Fruit fly (Drosophila melanogaster): ENCODE results near the gene Lsd-1.

Gene Lsd-1

DNA sequence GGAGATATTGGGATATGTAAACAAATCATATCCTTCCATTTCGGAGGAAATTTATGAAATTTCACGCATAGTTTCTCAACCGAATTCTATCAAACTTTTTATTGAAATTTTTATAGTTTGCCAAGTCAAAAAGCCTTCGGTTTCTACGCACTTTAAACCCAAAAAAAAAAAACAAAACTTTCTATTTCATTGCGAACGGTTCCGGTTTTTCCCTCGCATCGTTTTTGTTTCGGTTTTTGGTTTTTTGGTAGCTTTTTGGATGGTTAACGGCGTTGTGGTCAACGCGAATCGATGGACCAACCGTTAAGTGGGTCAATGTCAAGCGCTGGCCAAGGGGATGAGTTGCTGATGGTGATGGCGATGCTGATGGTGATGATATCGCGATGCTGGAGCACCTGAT lies 22.7 kb upstream of the Lsd-1 start:
- no peak for TF ChIP-seq Dll (optimal IDR thresholded peaks at IDR 0.05)
- TF ChIP-seq CG8478 (optimal IDR thresholded peaks at IDR 0.05): no peak
- TF ChIP-seq pan (optimal IDR thresholded peaks at IDR 0.05): no peak
- TF ChIP-seq psq (optimal IDR thresholded peaks at IDR 0.05): no peak
- no peak for TF ChIP-seq EcR (GFP tag; optimal IDR thresholded peaks at IDR 0.05)
- TF ChIP-seq usp (GFP tag; optimal IDR thresholded peaks at IDR 0.05): no peak

DNA sequence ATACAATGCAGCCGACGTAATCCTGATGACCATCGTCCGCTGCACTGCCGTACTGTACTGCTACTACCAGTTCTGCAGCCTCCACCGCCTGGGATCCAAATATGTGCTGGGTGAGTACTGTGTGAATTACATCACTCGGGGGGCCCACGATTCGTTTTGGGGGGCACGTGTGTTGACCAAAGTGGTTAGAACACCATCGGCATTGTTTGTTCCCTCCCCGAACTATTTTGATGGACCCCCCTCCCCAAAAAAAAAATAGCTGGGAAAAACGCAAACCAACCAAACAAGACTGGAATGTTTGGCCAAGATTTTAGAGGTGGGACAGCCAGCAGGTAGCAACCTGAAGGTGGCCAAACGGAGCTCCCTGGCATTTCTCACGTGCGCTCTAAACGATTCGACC lies 16.2 kb upstream of the Lsd-1 start:
- TF ChIP-seq Dll (optimal IDR thresholded peaks at IDR 0.05) (no peak), CG8478 (optimal IDR thresholded peaks at IDR 0.05) (no peak), psq (optimal IDR thresholded peaks at IDR 0.05) (no peak), pan (optimal IDR thresholded peaks at IDR 0.05) (no peak), usp (GFP tag; optimal IDR thresholded peaks at IDR 0.05) (no peak), EcR (GFP tag; optimal IDR thresholded peaks at IDR 0.05) (no peak)

DNA sequence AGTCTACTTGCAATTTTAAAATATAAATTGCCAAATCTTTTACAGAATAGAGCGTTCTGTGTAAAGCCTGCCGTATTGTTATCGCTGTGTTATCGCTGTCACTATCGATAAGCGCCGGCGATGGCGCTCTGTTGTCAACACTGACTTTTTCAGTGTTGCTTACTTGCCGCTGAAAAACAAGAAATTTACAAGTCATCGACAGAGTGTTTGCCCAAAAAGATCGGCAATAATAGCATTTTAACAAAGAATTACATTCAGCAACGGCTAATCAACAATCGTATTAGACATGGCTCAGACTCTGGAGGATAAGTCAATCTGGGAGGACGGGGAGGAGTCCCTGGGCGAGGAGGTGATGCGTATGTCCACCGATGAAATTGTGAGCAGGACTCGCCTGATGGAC lies 10.9 kb upstream of the Lsd-1 start, which contains the start of the genes RanBP3 and Rpt5:
TSS of gene RanBP3 (minus strand) at position 107 of the 400 bp plus-strand sequence.
TSS of gene Rpt5 (plus strand) at position 149 of the 400 bp plus-strand sequence.
- no peak for TF ChIP-seq usp (GFP tag; optimal IDR thresholded peaks at IDR 0.05)
- no peak for TF ChIP-seq Dll (optimal IDR thresholded peaks at IDR 0.05)
- no peak for TF ChIP-seq psq (optimal IDR thresholded peaks at IDR 0.05)
- TF ChIP-seq pan (optimal IDR thresholded peaks at IDR 0.05): no peak
- no peak for TF ChIP-seq EcR (GFP tag; optimal IDR thresholded peaks at IDR 0.05)
- TF ChIP-seq CG8478 (optimal IDR thresholded peaks at IDR 0.05): no peak

DNA sequence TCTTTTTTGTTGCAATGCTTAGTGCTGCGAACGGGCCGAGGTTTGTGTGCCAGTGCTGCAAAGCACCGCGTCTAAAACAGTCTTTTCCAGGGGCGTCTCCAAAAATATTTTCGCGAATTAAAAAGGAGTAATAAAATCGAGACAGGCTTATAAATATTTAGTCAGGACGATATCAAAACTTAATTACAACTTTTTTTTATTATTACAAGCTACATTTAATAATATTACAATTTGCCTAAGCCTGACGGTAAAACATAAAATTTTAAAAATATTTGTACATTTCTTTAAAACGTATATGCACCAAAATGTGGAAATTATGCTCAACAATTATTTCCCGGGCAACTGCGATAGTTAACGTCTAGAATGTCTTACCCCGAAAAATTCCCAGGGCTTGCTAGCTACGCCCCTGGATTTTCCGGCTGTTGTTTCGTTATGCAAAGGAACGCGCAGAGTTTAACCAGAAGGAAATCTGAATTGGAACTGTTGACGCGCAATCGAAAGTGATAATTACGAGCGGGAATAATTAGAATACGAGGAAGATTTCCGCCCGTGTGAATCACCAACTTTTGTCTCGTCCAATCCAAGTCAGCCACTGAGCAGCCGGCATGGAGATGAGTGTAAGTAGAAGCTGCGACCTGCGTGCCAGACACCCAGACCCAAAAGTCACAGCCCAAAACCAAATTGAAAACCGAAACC lies 5.6 kb upstream of the Lsd-1 start, which contains the start of the genes PTPMT1 and Hrd3:
TSS of gene PTPMT1 (plus strand) at position 428 of the 696 bp plus-strand sequence.
TSS of gene Hrd3 (minus strand) at position 646 of the 696 bp plus-strand sequence.
- TF ChIP-seq usp (GFP tag; optimal IDR thresholded peaks at IDR 0.05) (no peak), pan (optimal IDR thresholded peaks at IDR 0.05) (no peak), Dll (optimal IDR thresholded peaks at IDR 0.05) (no peak), EcR (GFP tag; optimal IDR thresholded peaks at IDR 0.05) (no peak), psq (optimal IDR thresholded peaks at IDR 0.05) (no peak), CG8478 (optimal IDR thresholded peaks at IDR 0.05) (no peak)

DNA sequence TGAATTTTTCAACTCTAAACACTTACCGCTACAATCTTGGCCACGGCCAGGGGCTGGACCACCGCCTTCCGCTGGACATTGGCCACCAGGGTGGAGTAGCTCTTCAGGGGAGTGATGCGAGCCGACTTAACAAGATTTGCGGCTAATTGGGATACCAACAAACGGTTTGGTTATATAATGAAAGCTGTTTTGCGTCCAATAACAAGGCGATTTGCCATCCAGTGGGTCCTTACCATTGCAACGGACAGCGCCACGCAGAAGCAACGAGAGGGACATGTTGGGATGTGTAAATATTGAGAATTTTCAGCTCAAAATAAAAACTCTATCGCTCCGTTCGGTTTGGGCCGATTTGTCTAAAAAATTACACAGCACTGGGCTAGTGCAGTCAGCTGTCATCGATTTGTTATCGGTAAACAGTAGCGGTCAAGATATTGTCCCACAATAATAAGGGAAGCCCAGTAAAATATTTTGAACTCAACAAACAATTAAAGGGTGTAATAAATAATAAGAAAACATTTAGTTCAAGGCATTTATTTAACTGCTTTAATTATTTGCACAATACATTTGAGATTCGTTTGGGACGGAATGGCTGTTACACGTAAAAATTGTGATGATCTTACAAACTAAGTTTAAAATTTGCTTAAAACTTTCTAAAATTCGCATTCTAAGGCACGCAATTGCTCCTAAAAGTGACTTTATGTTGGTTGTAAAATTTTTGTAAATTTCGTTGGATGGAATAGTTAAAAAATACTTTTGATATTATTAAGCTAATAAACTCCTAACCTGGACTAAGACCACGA lies 3.2 kb upstream of the Lsd-1 start, which contains the start of gene SdhD:
TSS of gene SdhD (minus strand) at position 382 of the 800 bp plus-strand sequence.
- no peak for TF ChIP-seq usp (GFP tag; optimal IDR thresholded peaks at IDR 0.05)
- no peak for TF ChIP-seq Dll (optimal IDR thresholded peaks at IDR 0.05)
- TF ChIP-seq psq (optimal IDR thresholded peaks at IDR 0.05): no peak
- no peak for TF ChIP-seq pan (optimal IDR thresholded peaks at IDR 0.05)
- no peak for TF ChIP-seq CG8478 (optimal IDR thresholded peaks at IDR 0.05)
- no peak for TF ChIP-seq EcR (GFP tag; optimal IDR thresholded peaks at IDR 0.05)

DNA sequence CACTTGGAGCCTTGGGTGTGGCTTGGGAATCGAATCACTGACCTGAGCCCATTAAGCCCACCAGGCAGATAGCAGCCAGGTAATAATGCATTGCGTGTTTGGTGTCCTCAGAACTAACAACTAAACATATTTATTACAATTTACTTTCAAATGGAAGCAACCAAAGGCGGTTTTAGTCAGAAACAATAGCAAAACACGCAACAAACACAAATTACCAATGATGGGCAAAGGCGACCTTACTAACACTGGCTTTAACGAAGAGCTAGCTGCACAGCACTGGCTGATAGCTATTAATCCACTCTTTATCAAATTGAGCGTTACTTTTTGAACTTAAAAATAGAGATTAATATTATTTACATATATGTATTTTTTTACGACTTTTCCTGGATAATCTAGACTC lies 642 bp upstream of the Lsd-1 start, which contains the start of gene udt:
TSS of gene udt (minus strand) at position 249 of the 400 bp plus-strand sequence.
- TF ChIP-seq Dll (optimal IDR thresholded peaks at IDR 0.05) (no peak), pan (optimal IDR thresholded peaks at IDR 0.05) (no peak), usp (GFP tag; optimal IDR thresholded peaks at IDR 0.05) (no peak), CG8478 (optimal IDR thresholded peaks at IDR 0.05) (no peak), psq (optimal IDR thresholded peaks at IDR 0.05) (no peak), EcR (GFP tag; optimal IDR thresholded peaks at IDR 0.05) (no peak)

DNA sequence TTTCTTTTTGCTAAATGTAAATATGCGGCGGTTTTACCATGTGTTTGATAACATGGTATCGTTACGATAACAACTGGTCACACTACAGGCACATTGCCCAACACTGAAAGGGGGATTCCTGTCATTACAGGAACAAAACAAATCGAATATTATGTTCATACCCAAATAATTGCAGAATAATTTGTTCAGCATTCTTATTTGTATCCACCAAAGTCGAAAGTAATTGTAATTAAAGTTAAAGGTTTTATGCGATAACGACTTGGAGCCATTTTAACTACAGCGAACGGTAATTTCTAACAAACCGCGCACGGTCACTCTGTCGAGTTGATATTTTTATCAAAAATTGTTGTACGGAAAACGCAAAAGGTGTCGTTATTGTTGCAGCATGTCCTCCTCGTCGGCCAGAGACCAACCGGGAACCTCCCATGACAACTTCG lies 3.8 kb downstream of the Lsd-1 start, which contains the start of the genes CG10214 and CG10375:
TSS of gene CG10214 (minus strand) at position 72 of the 437 bp plus-strand sequence.
TSS of gene CG10375 (plus strand) at position 296 of the 437 bp plus-strand sequence.
- TF ChIP-seq CG8478 (optimal IDR thresholded peaks at IDR 0.05): no peak

DNA sequence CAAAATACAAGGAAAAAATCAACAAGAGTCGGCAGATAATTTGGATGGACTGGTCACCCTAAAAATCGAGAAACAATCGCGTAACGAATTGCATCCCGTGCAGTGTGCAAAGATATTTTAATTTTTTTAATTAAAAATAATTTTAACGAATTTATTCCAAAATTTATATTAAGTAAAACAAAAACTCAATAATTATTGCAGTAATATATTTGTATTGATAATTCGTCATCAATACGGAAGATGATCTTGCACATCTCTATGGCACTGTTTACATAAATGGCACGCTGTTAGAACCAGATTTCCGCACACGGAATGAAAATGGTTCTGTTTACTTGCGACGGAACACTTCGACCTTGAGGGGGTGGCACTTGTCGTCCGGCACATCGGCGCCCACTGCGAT lies 9.2 kb downstream of the Lsd-1 start, which contains the start of gene tst:
TSS of gene tst (minus strand) at position 52 of the 400 bp plus-strand sequence.
- TF ChIP-seq pan (optimal IDR thresholded peaks at IDR 0.05) (no peak), usp (GFP tag; optimal IDR thresholded peaks at IDR 0.05) (no peak), CG8478 (optimal IDR thresholded peaks at IDR 0.05) (no peak), psq (optimal IDR thresholded peaks at IDR 0.05) (no peak), Dll (optimal IDR thresholded peaks at IDR 0.05) (no peak), EcR (GFP tag; optimal IDR thresholded peaks at IDR 0.05) (no peak)

DNA sequence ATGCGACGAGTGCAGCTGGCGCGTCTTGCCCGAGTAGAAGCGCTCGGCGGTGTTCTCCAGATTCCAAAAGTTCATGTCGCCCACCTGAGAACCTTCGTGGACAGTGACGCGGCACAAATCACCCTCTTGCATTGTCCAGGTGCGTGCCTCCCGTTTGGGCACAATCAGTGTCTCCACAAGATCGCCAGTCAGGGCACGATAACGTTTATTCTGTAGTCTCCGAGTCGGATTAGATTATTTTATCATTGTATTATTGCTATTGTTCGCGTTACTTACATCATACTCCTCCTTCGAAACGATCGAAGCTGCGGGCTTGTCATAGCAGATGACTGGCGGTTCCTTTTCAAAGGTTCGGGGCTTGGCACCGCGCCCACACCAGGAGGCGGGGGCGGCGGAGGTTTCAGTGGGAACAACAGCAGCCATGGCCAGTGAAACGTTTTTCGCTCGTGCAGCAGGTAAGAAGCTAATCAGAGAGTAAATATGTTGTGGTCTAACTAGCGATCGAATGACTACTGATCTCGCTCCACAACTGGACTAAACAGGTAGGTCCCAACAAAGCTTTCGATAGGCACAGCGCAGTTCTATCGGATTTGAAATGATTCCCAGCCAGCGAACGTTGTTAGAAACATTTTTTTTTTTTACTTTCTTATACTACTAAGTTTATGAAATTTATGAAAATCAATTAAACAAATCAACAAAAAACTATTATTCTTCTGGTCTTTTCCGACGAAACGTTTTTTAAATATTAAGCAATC lies 10.1 kb downstream of the Lsd-1 start, which contains the start of gene CG10208:
TSS of gene CG10208 (minus strand) at position 518 of the 755 bp plus-strand sequence.
- TF ChIP-seq usp (GFP tag; optimal IDR thresholded peaks at IDR 0.05) (no peak), CG8478 (optimal IDR thresholded peaks at IDR 0.05) (no peak), pan (optimal IDR thresholded peaks at IDR 0.05) (no peak), psq (optimal IDR thresholded peaks at IDR 0.05) (no peak), Dll (optimal IDR thresholded peaks at IDR 0.05) (no peak), EcR (GFP tag; optimal IDR thresholded peaks at IDR 0.05) (no peak)

DNA sequence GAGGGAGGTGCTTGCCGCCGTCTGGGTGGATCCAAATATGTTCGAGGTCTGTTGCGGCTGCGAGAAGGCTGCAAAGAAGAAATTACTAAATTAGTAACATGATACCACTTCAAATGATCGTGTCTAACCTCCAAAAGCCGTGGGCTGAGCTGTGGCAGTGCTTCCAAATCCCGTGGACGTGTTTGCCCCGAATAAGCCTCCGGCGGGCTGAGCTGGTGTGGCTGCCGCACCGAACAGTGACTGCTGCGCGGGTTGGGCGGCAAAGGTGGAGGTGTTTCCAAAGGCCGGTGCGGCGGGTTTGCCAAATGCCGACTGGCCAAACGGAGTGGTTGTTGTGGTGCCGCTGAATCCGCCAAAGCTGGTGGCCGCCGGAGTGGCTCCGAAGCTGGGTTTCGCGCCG lies 17.1 kb downstream of the Lsd-1 start:
- TF ChIP-seq EcR (GFP tag; optimal IDR thresholded peaks at IDR 0.05): no peak

DNA sequence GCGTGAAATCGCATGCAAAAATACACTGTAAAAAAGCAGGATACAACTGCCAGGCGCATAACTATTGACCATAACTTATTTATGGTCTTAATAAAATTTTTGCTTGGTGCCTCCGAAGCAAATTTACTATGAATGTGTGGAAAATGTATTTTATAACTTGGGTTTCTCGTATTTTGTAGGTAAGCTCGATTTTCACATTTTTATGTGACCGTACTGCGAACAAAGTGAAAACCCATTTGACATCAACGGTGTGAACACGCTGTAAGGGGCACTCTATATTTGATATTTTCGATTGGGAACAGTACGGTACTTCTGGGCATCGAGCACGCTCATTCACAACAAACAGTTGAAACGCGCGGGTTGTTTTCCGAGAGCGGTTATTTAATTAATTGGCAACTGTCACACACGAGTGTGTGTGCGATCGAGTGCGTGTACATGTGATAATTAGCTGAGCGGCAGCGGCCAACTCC lies 17.8 kb downstream of the Lsd-1 start, which contains the start of the genes Nup98-96 and mbc:
TSS of gene Nup98-96 (minus strand) at position 156 of the 470 bp plus-strand sequence.
TSS of gene mbc (plus strand) at position 300 of the 470 bp plus-strand sequence.
- TF ChIP-seq Dll (optimal IDR thresholded peaks at IDR 0.05) (no peak), usp (GFP tag; optimal IDR thresholded peaks at IDR 0.05) (no peak), pan (optimal IDR thresholded peaks at IDR 0.05) (no peak), EcR (GFP tag; optimal IDR thresholded peaks at IDR 0.05) (no peak), CG8478 (optimal IDR thresholded peaks at IDR 0.05) (no peak), psq (optimal IDR thresholded peaks at IDR 0.05) (no peak)
